Worm (Caenorhabditis elegans): ENCODE measurements around the gene T28A8.5.
"Not testable (repeated sequence)": the region's sequence is repeated elsewhere in the genome, so short reads cannot be mapped to it uniquely, and the experiment has no call there.

The T28A8.5 gene

DNA sequence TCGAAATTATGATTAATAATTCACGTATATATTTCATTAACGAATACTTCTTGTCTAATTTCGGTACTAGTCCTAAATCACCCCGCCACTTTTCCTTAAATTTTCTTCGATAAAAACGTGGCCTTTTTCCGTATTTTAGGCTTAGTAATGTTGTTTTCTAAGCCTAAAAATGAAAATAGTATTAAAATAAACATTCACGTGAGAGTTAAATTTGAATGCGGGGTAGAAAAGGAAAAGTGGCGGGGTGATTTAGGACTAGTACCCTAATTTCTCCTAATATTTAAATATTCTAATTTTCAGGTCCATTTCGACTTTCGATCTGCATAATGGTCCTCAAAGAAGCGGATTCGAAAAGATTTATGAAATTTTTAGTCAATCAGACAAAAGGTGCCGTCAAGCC is 2.5 kb upstream of the T28A8.5 start, which contains the start of gene T28A8.6:
Gene T28A8.6, plus strand, starts transcription at position 301 of the 400 bp plus-strand sequence.
- not testable (repeated sequence) for TF ChIP-seq K09A11.1 (tag; optimal IDR thresholded peaks at IDR 0.05; ENCODE audit: insufficient read depth); K02D7.2 (tag; optimal IDR thresholded peaks at IDR 0.05); T23F11.4 (GFP tag; optimal IDR thresholded peaks at IDR 0.05)

DNA sequence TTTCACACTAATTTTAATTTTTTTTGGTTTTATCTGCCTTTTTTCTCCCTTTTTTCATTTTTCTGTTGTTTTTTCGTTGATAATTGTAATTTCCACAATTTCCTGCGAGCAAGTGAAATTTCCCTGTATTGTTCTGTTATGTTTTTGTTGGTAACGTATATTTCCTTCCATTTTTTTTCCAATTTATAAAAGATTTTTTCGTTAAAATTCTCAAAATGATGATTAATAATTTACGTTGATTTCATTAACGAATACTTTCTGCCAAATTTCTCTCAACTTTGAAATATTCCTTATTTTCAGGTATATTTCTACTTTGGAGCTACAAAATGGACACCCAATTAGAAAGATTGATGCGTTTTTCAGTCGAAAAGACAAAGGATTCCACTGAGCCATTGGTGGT is 1.1 kb downstream of the T28A8.5 start, which contains the start of gene T28A8.8:
Gene T28A8.8, plus strand, starts transcription at position 301 of the 400 bp plus-strand sequence.
- TF ChIP-seq mec-3 (tag; optimal IDR thresholded peaks at IDR 0.05; ENCODE audit: borderline replicate concordance), result no peak
- TF ChIP-seq pat-9 (tag; optimal IDR thresholded peaks at IDR 0.05), result no peak
- TF ChIP-seq tbx-2 (tag; optimal IDR thresholded peaks at IDR 0.05), result no peak
- no peak for TF ChIP-seq ceh-2 (tag; optimal IDR thresholded peaks at IDR 0.05)
- no peak for TF ChIP-seq rnt-1 (tag; optimal IDR thresholded peaks at IDR 0.05)
- TF ChIP-seq unc-42 (tag; optimal IDR thresholded peaks at IDR 0.05), result no peak
- no peak for TF ChIP-seq ets-4 (tag; optimal IDR thresholded peaks at IDR 0.05)
- TF ChIP-seq nhr-11 (tag; optimal IDR thresholded peaks at IDR 0.05), result no peak
- no peak for TF ChIP-seq ceh-30 (tag; optimal IDR thresholded peaks at IDR 0.05)
- TF ChIP-seq pqm-1 (tag; optimal IDR thresholded peaks at IDR 0.05), result no peak
- TF ChIP-seq syd-9 (tag; optimal IDR thresholded peaks at IDR 0.05), result no peak
- no peak for TF ChIP-seq npax-4 (tag; optimal IDR thresholded peaks at IDR 0.05)

DNA sequence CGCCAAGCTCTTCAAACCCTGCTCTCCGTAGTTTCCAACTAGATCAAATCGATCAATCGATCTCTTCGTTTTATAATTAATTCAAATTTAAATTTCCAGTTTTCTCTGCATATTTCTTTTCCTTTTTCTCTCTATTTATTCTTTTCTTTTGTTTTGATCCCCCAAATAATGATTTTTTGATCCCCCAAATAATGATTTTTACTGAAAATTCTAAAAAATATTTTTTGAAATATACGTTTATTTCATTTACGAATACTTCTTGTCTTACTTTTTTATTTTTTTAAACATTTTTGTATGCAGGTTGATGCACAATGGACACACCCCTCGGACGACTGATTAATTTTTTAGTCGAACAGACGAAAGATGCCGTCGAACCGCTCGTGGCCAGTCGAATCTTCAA is 1.9 kb downstream of the T28A8.5 start, which contains the start of gene T28A8.4:
Gene T28A8.4, plus strand, starts transcription at position 301 of the 400 bp plus-strand sequence.
- no peak for TF ChIP-seq ahr-1 (tag; optimal IDR thresholded peaks at IDR 0.05)
- no peak for TF ChIP-seq pax-1 (tag; optimal IDR thresholded peaks at IDR 0.05)
- no peak for TF ChIP-seq ceh-34 (tag; optimal IDR thresholded peaks at IDR 0.05)
- TF ChIP-seq ceh-22 (tag; optimal IDR thresholded peaks at IDR 0.05), result no peak

DNA sequence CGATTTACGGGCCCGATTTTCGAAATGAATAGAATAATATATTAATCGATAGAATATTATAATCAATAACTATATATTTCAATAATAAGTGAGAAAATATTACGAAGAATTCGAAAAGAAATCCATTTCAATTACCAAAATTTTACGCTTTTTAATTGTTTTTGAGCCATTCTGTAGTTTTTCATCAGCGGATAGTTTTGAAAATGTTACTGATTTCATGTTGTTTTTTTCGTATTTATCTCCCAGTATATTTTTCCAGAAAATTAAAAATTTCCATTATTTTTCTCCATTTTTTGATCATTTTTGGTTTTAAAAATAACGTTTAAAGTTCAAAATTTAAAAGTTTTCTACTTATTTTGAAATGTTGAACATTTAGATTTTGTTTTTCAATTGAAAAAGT is 4.3 kb downstream of the T28A8.5 start, which contains the start of gene T28A8.3:
Gene T28A8.3, plus strand, starts transcription at position 301 of the 400 bp plus-strand sequence.
- TF ChIP-seq eyg-1 (tag; optimal IDR thresholded peaks at IDR 0.05) (no peak), unc-55 (GFP tag; optimal IDR thresholded peaks at IDR 0.05) (no peak), pqm-1 (tag; optimal IDR thresholded peaks at IDR 0.05) (no peak), syd-9 (tag; optimal IDR thresholded peaks at IDR 0.05) (no peak), ceh-34 (tag; optimal IDR thresholded peaks at IDR 0.05) (no peak), madf-2 (tag; optimal IDR thresholded peaks at IDR 0.05) (no peak), ceh-9 (tag; optimal IDR thresholded peaks at IDR 0.05) (no peak), T23F11.4 (GFP tag; optimal IDR thresholded peaks at IDR 0.05) (no peak)

DNA sequence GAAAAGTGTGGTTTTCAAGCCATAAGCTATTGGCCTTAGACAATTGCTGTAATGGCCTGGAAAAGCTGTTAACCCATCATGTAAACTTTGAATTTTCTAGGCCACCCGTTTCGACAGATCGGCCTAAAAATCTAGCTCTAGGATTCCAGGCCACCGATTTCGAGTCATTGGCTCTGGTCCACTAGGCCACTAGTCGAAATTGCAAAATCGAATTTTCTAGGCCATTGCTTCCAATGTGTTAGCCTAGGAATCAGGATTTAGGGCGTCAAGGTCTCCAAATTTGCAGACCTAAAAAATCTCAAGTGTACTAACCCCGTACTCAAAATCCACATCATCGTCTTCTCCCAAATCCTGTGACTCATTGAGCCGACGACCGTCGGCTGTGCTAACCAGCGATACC is 9.3 kb downstream of the T28A8.5 start:
- TF ChIP-seq lim-6 (tag; optimal IDR thresholded peaks at IDR 0.05), result no peak
- no peak for TF ChIP-seq ceh-18 (tag; optimal IDR thresholded peaks at IDR 0.05)
- TF ChIP-seq tbx-7 (tag; optimal IDR thresholded peaks at IDR 0.05), result no peak
- no peak for TF ChIP-seq elt-2 (tag; optimal IDR thresholded peaks at IDR 0.05)
- TF ChIP-seq mec-3 (tag; optimal IDR thresholded peaks at IDR 0.05; ENCODE audit: borderline replicate concordance), result no peak
- TF ChIP-seq tbx-2 (tag; optimal IDR thresholded peaks at IDR 0.05), result no peak
- no peak for TF ChIP-seq pros-1 (tag; optimal IDR thresholded peaks at IDR 0.05)
- no peak for TF ChIP-seq C08G9.2 (tag; optimal IDR thresholded peaks at IDR 0.05)

DNA sequence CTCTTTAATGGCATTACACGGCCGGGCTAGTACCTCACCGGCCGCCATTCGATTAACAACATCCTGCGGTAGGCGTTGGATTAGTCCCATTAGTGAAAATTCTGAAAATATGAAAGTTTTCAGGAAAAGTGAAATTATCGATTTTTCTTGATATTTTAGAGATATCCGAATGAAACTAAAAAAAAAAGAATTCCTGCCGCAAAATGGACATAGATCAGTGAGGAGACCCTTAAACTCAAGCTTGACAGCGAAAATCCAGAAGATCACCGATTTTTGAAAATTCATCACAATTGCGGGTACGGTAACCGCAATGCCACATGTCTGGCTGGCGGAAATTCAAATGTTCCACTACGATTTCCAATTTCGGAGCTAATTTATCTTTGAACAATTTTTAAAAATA is 13.0 kb downstream of the T28A8.5 start, which contains the start of gene mlh-1:
Gene mlh-1, minus strand, starts transcription at position 101 of the 400 bp plus-strand sequence.
- TF ChIP-seq fax-1 (tag; optimal IDR thresholded peaks at IDR 0.05), result no peak
- no peak for TF ChIP-seq pqm-1 (tag; optimal IDR thresholded peaks at IDR 0.05)
- no peak for TF ChIP-seq zip-5 (tag; optimal IDR thresholded peaks at IDR 0.05)
- TF ChIP-seq ceh-2 (tag; optimal IDR thresholded peaks at IDR 0.05), result no peak
- TF ChIP-seq ttx-3 (tag; optimal IDR thresholded peaks at IDR 0.05), result no peak
- no peak for TF ChIP-seq pax-1 (tag; optimal IDR thresholded peaks at IDR 0.05)
- TF ChIP-seq K09A11.1 (tag; optimal IDR thresholded peaks at IDR 0.05; ENCODE audit: insufficient read depth), result no peak
- no peak for TF ChIP-seq dmd-4 (tag; optimal IDR thresholded peaks at IDR 0.05; ENCODE audit: borderline replicate concordance)
- no peak for TF ChIP-seq rnt-1 (tag; optimal IDR thresholded peaks at IDR 0.05)
- TF ChIP-seq pat-9 (tag; optimal IDR thresholded peaks at IDR 0.05), result no peak
- no peak for TF ChIP-seq che-1 (tag; optimal IDR thresholded peaks at IDR 0.05)
- no peak for TF ChIP-seq ceh-14 (tag; optimal IDR thresholded peaks at IDR 0.05)
